Worm (Caenorhabditis elegans) whole organism, L1 larva: ENCODE data around the gene K10D11.5.

Source experiments
- ceh-82 ChIP-seq, 3 experiments: fragments of 150-350 bp in 1 of 3; sonication (generic microtip) in 2 of 3; optimal IDR thresholded peaks; 2 replicates each; lab custom pipeline; 2014 to 2017; ENCODE audit warnings: missing biosample characterization in 3 of 3, missing genetic modification characterization in 3 of 3
- dpl-1 ChIP-seq, 3 experiments: fragments of 150-350 bp in 2 of 3; sonication (generic microtip) in 1 of 3; optimal IDR thresholded peaks; 2 replicates each; lab custom pipeline; 2014 to 2017; ENCODE audit warnings: missing biosample characterization in 3 of 3, missing genetic modification characterization in 3 of 3, missing genetic modification reagents in 3 of 3
- efl-1 ChIP-seq, 4 experiments: fragments of 150-350 bp; optimal IDR thresholded peaks in 3 of 4; peaks in 1 of 4; 1 replicate in 1 of 4; 2 replicates in 3 of 4; lab custom pipeline; 2014; ENCODE audit warnings: missing biosample characterization in 2 of 4, missing genetic modification characterization in 2 of 4, missing genetic modification reagents in 2 of 4
- efl-3 ChIP-seq: fragments of 200-800 bp; sonication (Bioruptor generic); optimal IDR thresholded peaks from 2 replicates; lab custom pipeline; 2018; ENCODE audit warnings: mild to moderate bottlenecking, missing genetic modification characterization, missing compliant biosample characterization
- elt-3 ChIP-seq, 6 experiments: fragments of 150-350 bp in 1 of 6; sonication (generic microtip); optimal IDR thresholded peaks; 2 replicates each; lab custom pipeline; 2017 to 2018; ENCODE audit warnings: missing biosample characterization in 6 of 6, missing genetic modification characterization in 6 of 6, inconsistent platforms in 1 of 6
- ets-5 ChIP-seq: fragments of 200-800 bp; sonication (Bioruptor generic); IDR thresholded peaks from 2 replicates; pipeline ENCODE4 v1.3.6; 2022; ENCODE audit warnings: missing genetic modification characterization, missing compliant biosample characterization
- fkh-10 ChIP-seq: sonication (generic microtip); optimal IDR thresholded peaks from 2 replicates; lab custom pipeline; 2017; ENCODE audit warnings: missing biosample characterization, missing genetic modification reagents, missing genetic modification characterization
- nhr-12 ChIP-seq: sonication (generic microtip); optimal IDR thresholded peaks from 2 replicates; lab custom pipeline; 2017; ENCODE audit warnings: missing biosample characterization, missing genetic modification characterization
- nhr-28 ChIP-seq: fragments of 150-350 bp; optimal IDR thresholded peaks from 2 replicates; lab custom pipeline; 2014; ENCODE audit warnings: missing biosample characterization, missing genetic modification characterization
- nhr-47 ChIP-seq: sonication (generic microtip); optimal IDR thresholded peaks from 2 replicates; lab custom pipeline; 2016; ENCODE audit warnings: mild to moderate bottlenecking, missing genetic modification characterization, moderate library complexity, missing compliant biosample characterization
- zag-1 ChIP-seq: fragments of 150-350 bp; optimal IDR thresholded peaks from 2 replicates; lab custom pipeline; 2014; ENCODE audit warnings: missing biosample characterization, missing genetic modification characterization
- ztf-4 ChIP-seq: fragments of 150-350 bp; optimal IDR thresholded peaks from 2 replicates; lab custom pipeline; 2014; ENCODE audit warnings: missing biosample characterization, missing genetic modification characterization

ce11 chrIV:12965074-12965473 is 26.6 kb downstream of the K10D11.5 start, which contains the start of gene dod-22:
- TF ChIP-seq ets-5 (no peak), dpl-1 (GFP tag; optimal IDR thresholded peaks at IDR 0.05; lab: Kevin White, UChicago) (no peak), fkh-10 (GFP tag; lab: Kevin White, UChicago) (no peak), efl-3 (no peak), nhr-28 (tag; lab: Kevin White, UChicago) (no peak), efl-1 (optimal IDR thresholded peaks at IDR 0.05; lab: Kevin White, UChicago) (no peak), efl-1 (GFP tag; optimal IDR thresholded peaks at IDR 0.05 in 1 of 2; lab: Kevin White, UChicago) (no peak), elt-3 (tag; optimal IDR thresholded peaks at IDR 0.05; lab: Kevin White, UChicago) (no peak), nhr-12 (tag; lab: Kevin White, UChicago) (no peak), ztf-4 (tag; lab: Kevin White, UChicago) (no peak), nhr-47 (tag; lab: Kevin White, UChicago) (no peak), ceh-82 (tag; optimal IDR thresholded peaks at IDR 0.05; lab: Kevin White, UChicago) (no peak), zag-1 (tag; lab: Kevin White, UChicago) (no peak)
